Fruit fly (Drosophila melanogaster): ENCODE results near the gene Tehao.

dm6 chr2L:13399565-13399964 is 35.9 kb upstream of the Tehao start:
- TF ChIP-seq ttk (optimal IDR thresholded peaks at IDR 0.05): no peak
- TF ChIP-seq psq (optimal IDR thresholded peaks at IDR 0.05): no peak
- TF ChIP-seq h (optimal IDR thresholded peaks at IDR 0.05): no peak
- TF ChIP-seq insv (optimal IDR thresholded peaks at IDR 0.05): no peak
- TF ChIP-seq Myc (optimal IDR thresholded peaks at IDR 0.05): no peak
- no peak for TF ChIP-seq Sin3A (optimal IDR thresholded peaks at IDR 0.05)

Data from Kc167 (cell line).